Worm (Caenorhabditis elegans) whole organism, L4/young adult: ENCODE results near the gene T03D3.5.

Experiments
- W03F9.2 ChIP-seq: fragments of 150-350 bp; optimal IDR thresholded peaks from 2 replicates; lab custom pipeline; 2014; ENCODE audit warnings: missing biosample characterization, missing genetic modification characterization
- him-1 ChIP-seq: sonication (generic microtip); optimal IDR thresholded peaks from 2 replicates; lab custom pipeline; 2016; ENCODE audit warnings: missing genotype, missing genetic modification reagents, missing genetic modification characterization, missing compliant biosample characterization

ce11 chrV:2815956-2816355, 10.7 kb downstream of the T03D3.5 start, which contains the start of gene F54E2.5:
- no peak for TF ChIP-seq W03F9.2 (tag; lab: Kevin White, UChicago)
- TF ChIP-seq him-1 (tag; lab: Kevin White, UChicago) = no peak
